Worm (Caenorhabditis elegans) whole organism, young adult: ENCODE measurements around the gene ints-5.

Experiments
- F33H1.4 ChIP-seq: fragments of 200-800 bp; sonication (Bioruptor generic); IDR thresholded peaks from 2 replicates; pipeline ENCODE4 v1.3.6; 2022; ENCODE audit warnings: missing genetic modification reagents, missing genetic modification characterization, missing compliant biosample characterization
- F37B4.10 ChIP-seq: fragments of 200-800 bp; sonication (Bioruptor generic); IDR thresholded peaks from 2 replicates; pipeline ENCODE4 v1.3.6; 2022; ENCODE audit warnings: missing genetic modification characterization, missing compliant biosample characterization
- F39B2.1 ChIP-seq: fragments of 200-800 bp; sonication (Bioruptor generic); IDR thresholded peaks from 2 replicates; pipeline ENCODE4 v1.3.6; 2022; ENCODE audit warnings: missing genetic modification reagents, missing genetic modification characterization, missing compliant biosample characterization
- F49E8.2 ChIP-seq: sonication (generic microtip); optimal IDR thresholded peaks from 3 replicates; lab custom pipeline; 2017; ENCODE audit warnings: missing genetic modification characterization, mild to moderate bottlenecking, missing compliant biosample characterization, antibody characterized with exemption, moderate library complexity; ENCODE audit not compliant: insufficient read depth
- F52B5.7 ChIP-seq: sonication (generic microtip); optimal IDR thresholded peaks from 2 replicates; lab custom pipeline; 2016; ENCODE audit warnings: mild to moderate bottlenecking, missing genetic modification characterization, missing compliant biosample characterization
- K11D2.4 ChIP-seq: fragments of 200-800 bp; sonication (Bioruptor generic); IDR thresholded peaks from 2 replicates; pipeline ENCODE4 v1.3.6; 2022; ENCODE audit warnings: missing genetic modification reagents, missing genetic modification characterization, missing compliant biosample characterization
- T26A5.8 ChIP-seq: sonication (generic microtip); optimal IDR thresholded peaks from 2 replicates; lab custom pipeline; 2016; ENCODE audit warnings: missing genetic modification characterization, missing compliant biosample characterization
- Y53G8AR.9 ChIP-seq: fragments of 200-800 bp; sonication (Bioruptor generic); conservative IDR thresholded peaks from 2 replicates; pipeline ENCODE4 v1.3.6; 2022; ENCODE audit warnings: missing genetic modification reagents, missing genetic modification characterization, missing compliant biosample characterization
- Y67H2A.10 ChIP-seq: fragments of 200-800 bp; sonication (Bioruptor generic); conservative IDR thresholded peaks from 2 replicates; pipeline ENCODE4 v1.3.6; 2022; ENCODE audit warnings: missing genetic modification reagents, missing genetic modification characterization, missing compliant biosample characterization
- Y79H2A.3 ChIP-seq: fragments of 200-800 bp; sonication (Bioruptor generic); conservative IDR thresholded peaks from 2 replicates; pipeline ENCODE4 v1.3.6; 2022; ENCODE audit warnings: missing genetic modification reagents, missing genetic modification characterization, missing compliant biosample characterization
- atf-7 ChIP-seq: sonication (generic microtip); optimal IDR thresholded peaks from 2 replicates; lab custom pipeline; 2017; ENCODE audit warnings: mild to moderate bottlenecking, missing genetic modification characterization, missing compliant biosample characterization
- attf-3 ChIP-seq: fragments of 200-800 bp; sonication (Bioruptor generic); conservative IDR thresholded peaks from 2 replicates; pipeline ENCODE4 v1.3.6; 2022; ENCODE audit warnings: missing genetic modification reagents, missing genetic modification characterization, missing compliant biosample characterization
- attf-5 ChIP-seq: fragments of 200-800 bp; sonication (Bioruptor generic); optimal IDR thresholded peaks from 2 replicates; lab custom pipeline; 2018; ENCODE audit warnings: mild to moderate bottlenecking, missing genetic modification characterization, missing compliant biosample characterization
- bed-1 ChIP-seq: fragments of 200-800 bp; sonication (Bioruptor generic); IDR thresholded peaks from 2 replicates; pipeline ENCODE4 v1.3.6; 2022; ENCODE audit warnings: missing genetic modification reagents, missing genetic modification characterization, missing compliant biosample characterization
- ceh-79 ChIP-seq: sonication (generic microtip); optimal IDR thresholded peaks from 2 replicates; lab custom pipeline; 2017; ENCODE audit warnings: mild to moderate bottlenecking, missing genetic modification characterization, missing compliant biosample characterization
- chd-7 ChIP-seq: sonication (generic microtip); optimal IDR thresholded peaks from 2 replicates; lab custom pipeline; 2016; ENCODE audit warnings: mild to moderate bottlenecking, missing genetic modification characterization, moderate library complexity, missing compliant biosample characterization
- egl-44 ChIP-seq: fragments of 200-800 bp; sonication (Bioruptor generic); IDR thresholded peaks from 2 replicates; pipeline ENCODE4 v1.3.6; 2022; ENCODE audit warnings: missing genetic modification reagents, missing genetic modification characterization, missing compliant biosample characterization
- fkh-3 ChIP-seq: sonication (generic microtip); optimal IDR thresholded peaks from 2 replicates; lab custom pipeline; 2016; ENCODE audit warnings: mild to moderate bottlenecking, missing genetic modification characterization, missing compliant biosample characterization
- hsf-1 ChIP-seq: fragments of 200-800 bp; sonication (Bioruptor generic); IDR thresholded peaks from 2 replicates; pipeline ENCODE4 v1.3.6; 2022; ENCODE audit warnings: missing genetic modification reagents, missing genetic modification characterization, missing compliant biosample characterization
- lag-1 ChIP-seq: fragments of 200-800 bp; sonication (Bioruptor generic); IDR thresholded peaks from 2 replicates; pipeline ENCODE4 v1.3.6; 2022; ENCODE audit warnings: missing genetic modification reagents, missing genetic modification characterization, missing compliant biosample characterization
- let-526 ChIP-seq: fragments of 200-800 bp; sonication (Bioruptor generic); IDR thresholded peaks from 2 replicates; pipeline ENCODE4 v1.3.6; 2022; ENCODE audit warnings: missing genetic modification reagents, missing genetic modification characterization, missing compliant biosample characterization
- lir-1 ChIP-seq: fragments of 200-800 bp; sonication (Bioruptor generic); conservative IDR thresholded peaks from 2 replicates; pipeline ENCODE4 v1.3.6; 2022; ENCODE audit warnings: missing genetic modification reagents, missing genetic modification characterization, missing compliant biosample characterization
- lsy-27 ChIP-seq: sonication (generic microtip); optimal IDR thresholded peaks from 2 replicates; lab custom pipeline; 2017; ENCODE audit warnings: missing genetic modification characterization, mild to moderate bottlenecking, missing compliant biosample characterization, antibody characterized with exemption, missing genotype, borderline replicate concordance; ENCODE audit not compliant: insufficient read depth
- madf-3 ChIP-seq: fragments of 200-800 bp; sonication (Bioruptor generic); IDR thresholded peaks from 2 replicates; pipeline ENCODE4 v1.3.6; 2022; ENCODE audit warnings: missing genetic modification reagents, missing genetic modification characterization, missing compliant biosample characterization
- mcd-1 ChIP-seq: fragments of 200-800 bp; sonication (Bioruptor generic); IDR thresholded peaks from 2 replicates; pipeline ENCODE4 v1.3.6; 2022; ENCODE audit warnings: missing genetic modification reagents, missing genetic modification characterization, missing compliant biosample characterization
- nfya-1 ChIP-seq: sonication (generic microtip); optimal IDR thresholded peaks from 2 replicates; lab custom pipeline; 2017; ENCODE audit warnings: antibody characterized with exemption, missing compliant biosample characterization, missing genetic modification characterization, borderline replicate concordance; ENCODE audit not compliant: insufficient read depth
- nfyb-1 ChIP-seq: fragments of 200-800 bp; sonication (Bioruptor generic); IDR thresholded peaks from 2 replicates; pipeline ENCODE4 v1.3.6; 2022; ENCODE audit warnings: missing genetic modification reagents, missing genetic modification characterization, missing compliant biosample characterization
- nhr-120 ChIP-seq: fragments of 200-800 bp; sonication (Bioruptor generic); IDR thresholded peaks from 2 replicates; pipeline ENCODE4 v1.3.6; 2022; ENCODE audit warnings: missing genetic modification characterization, missing compliant biosample characterization
- nhr-27 ChIP-seq: fragments of 200-800 bp; sonication (Bioruptor generic); optimal IDR thresholded peaks from 2 replicates; lab custom pipeline; 2018; ENCODE audit warnings: mild to moderate bottlenecking, missing genetic modification characterization, moderate library complexity, missing compliant biosample characterization
- pbrm-1 ChIP-seq: fragments of 200-800 bp; sonication (Bioruptor generic); IDR thresholded peaks from 2 replicates; pipeline ENCODE4 v1.3.6; 2022; ENCODE audit warnings: missing genetic modification reagents, missing genetic modification characterization, missing compliant biosample characterization
- pha-4 ChIP-seq: fragments of 150-350 bp; sonication (generic microtip); optimal IDR thresholded peaks from 2 replicates; lab custom pipeline; 2014; ENCODE audit warnings: missing biosample characterization, missing genetic modification reagents, missing genetic modification characterization
- rec-8 ChIP-seq, 2 experiments: sonication (generic microtip); optimal IDR thresholded peaks; 2 replicates each; lab custom pipeline; 2016; ENCODE audit warnings: mild to moderate bottlenecking in 2 of 2, missing genetic modification characterization in 2 of 2, missing genetic modification reagents in 2 of 2, missing genotype in 2 of 2, missing biosample characterization in 1 of 2, missing compliant biosample characterization in 1 of 2, moderate library complexity in 1 of 2
- repo-1 ChIP-seq: sonication (generic microtip); optimal IDR thresholded peaks from 2 replicates; lab custom pipeline; 2017; ENCODE audit warnings: mild to moderate bottlenecking, missing genetic modification characterization, missing compliant biosample characterization
- rpc-1 ChIP-seq, 2 experiments: fragments of 150-350 bp in 1 of 2; sonication (generic microtip) in 1 of 2; optimal IDR thresholded peaks; 2 replicates each; lab custom pipeline; 2014 to 2018; ENCODE audit warnings: missing biosample characterization in 1 of 2, missing genetic modification characterization in 1 of 2, missing genetic modification reagents in 1 of 2, missing genotype in 1 of 2
- snpc-1.3 ChIP-seq: sonication (generic microtip); optimal IDR thresholded peaks from 2 replicates; lab custom pipeline; 2017; ENCODE audit warnings: missing genetic modification characterization, mild to moderate bottlenecking, missing compliant biosample characterization, antibody characterized with exemption, moderate library complexity, missing genotype, missing genetic modification reagents; ENCODE audit not compliant: insufficient read depth
- snpc-4 ChIP-seq, 5 experiments: fragments of 150-350 bp in 1 of 5; sonication (generic microtip) in 4 of 5; optimal IDR thresholded peaks; 2 replicates each; lab custom pipeline; 2014 to 2018; ENCODE audit warnings: missing genetic modification characterization in 5 of 5, missing biosample characterization in 3 of 5, antibody characterized with exemption in 2 of 5, mild to moderate bottlenecking in 2 of 5, missing compliant biosample characterization in 2 of 5, missing genotype in 2 of 5, moderate library complexity in 2 of 5, missing genetic modification reagents in 1 of 5
- sptf-2 ChIP-seq: fragments of 200-800 bp; sonication (Bioruptor generic); optimal IDR thresholded peaks from 2 replicates; lab custom pipeline; 2018; ENCODE audit warnings: mild to moderate bottlenecking, missing genetic modification characterization, missing compliant biosample characterization
- tbp1 ChIP-seq: fragments of 200-800 bp; sonication (Bioruptor generic); optimal IDR thresholded peaks from 2 replicates; lab custom pipeline; 2018; ENCODE audit warnings: mild to moderate bottlenecking, missing genetic modification characterization, missing compliant biosample characterization
- zim-3 ChIP-seq: sonication (generic microtip); optimal IDR thresholded peaks from 2 replicates; lab custom pipeline; 2017; ENCODE audit warnings: mild to moderate bottlenecking, missing genetic modification characterization, moderate library complexity, missing compliant biosample characterization
- ztf-22 ChIP-seq: fragments of 200-800 bp; sonication (Bioruptor generic); optimal IDR thresholded peaks from 2 replicates; lab custom pipeline; 2018; ENCODE audit warnings: mild to moderate bottlenecking, missing genetic modification characterization, moderate library complexity, missing compliant biosample characterization
- ztf-28 ChIP-seq: fragments of 200-800 bp; sonication (Bioruptor generic); IDR thresholded peaks from 2 replicates; pipeline ENCODE4 v1.3.6; 2022; ENCODE audit warnings: missing genetic modification reagents, missing genetic modification characterization, missing compliant biosample characterization
- ztf-6 ChIP-seq: fragments of 200-800 bp; sonication (Bioruptor generic); IDR thresholded peaks from 2 replicates; pipeline ENCODE4 v1.3.6; 2022; ENCODE audit warnings: missing genetic modification reagents, missing genetic modification characterization, missing compliant biosample characterization

Gene ints-5

DNA sequence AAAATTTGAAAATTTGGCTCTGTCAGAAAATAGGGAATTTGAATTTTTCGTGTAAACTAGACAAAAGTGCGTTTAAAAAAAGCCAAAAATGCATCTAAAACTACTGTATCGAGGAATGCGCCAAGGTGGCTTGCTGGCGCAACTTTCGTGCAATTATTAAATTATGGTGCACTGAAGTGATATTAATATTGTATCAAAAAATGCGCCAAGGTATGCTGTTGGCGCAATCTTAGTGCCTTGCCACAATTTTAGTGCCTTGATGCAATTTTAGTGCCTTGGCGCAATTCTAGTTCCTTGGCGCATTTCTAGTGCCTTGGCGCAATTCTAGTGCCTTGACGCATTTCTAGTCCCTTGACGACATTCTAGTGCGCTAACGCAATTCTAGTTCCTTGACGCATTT, 41.3 kb downstream of the ints-5 start (continued):
- TF ChIP-seq F37B4.10 (GFP tag; lab: Robert Waterston, UW), result no peak
- no peak for TF ChIP-seq nhr-120 (GFP tag; lab: Robert Waterston, UW)
- TF ChIP-seq attf-5 (GFP tag; lab: Kevin White, UChicago), result no peak
- TF ChIP-seq nhr-27, result no peak
- no peak for TF ChIP-seq Y67H2A.10 (GFP tag; lab: Robert Waterston, UW)
- TF ChIP-seq ceh-79 (tag; lab: Kevin White, UChicago), result peak; percentile 28
- no peak for TF ChIP-seq sptf-2 (GFP tag; lab: Kevin White, UChicago)
- TF ChIP-seq egl-44 (GFP tag; lab: Robert Waterston, UW), result no peak
- TF ChIP-seq hsf-1 (GFP tag; lab: Robert Waterston, UW), result no peak
- no peak for TF ChIP-seq lir-1 (GFP tag; lab: Robert Waterston, UW)
- no peak for TF ChIP-seq tbp1 (GFP tag; lab: Kevin White, UChicago)
- no peak for TF ChIP-seq lsy-27 (tag; lab: Kevin White, UChicago)
- no peak for TF ChIP-seq ztf-6
- no peak for TF ChIP-seq pha-4 (tag; lab: Kevin White, UChicago)
- no peak for TF ChIP-seq nfya-1
- no peak for TF ChIP-seq K11D2.4
- no peak for TF ChIP-seq rec-8 (tag; optimal IDR thresholded peaks at IDR 0.05; lab: Kevin White, UChicago)
- no peak for TF ChIP-seq rpc-1 (optimal IDR thresholded peaks at IDR 0.05; lab: Kevin White, UChicago)
- no peak for TF ChIP-seq rpc-1 (tag; optimal IDR thresholded peaks at IDR 0.05; lab: Kevin White, UChicago)
- TF ChIP-seq F49E8.2 (tag; lab: Kevin White, UChicago), result no peak
- no peak for TF ChIP-seq snpc-4 (GFP tag; optimal IDR thresholded peaks at IDR 0.05; lab: Kevin White, UChicago)
- TF ChIP-seq snpc-4 (tag; optimal IDR thresholded peaks at IDR 0.05; lab: Kevin White, UChicago), result no peak
- peak; percentile 24 for TF ChIP-seq fkh-3
- no peak for TF ChIP-seq T26A5.8
- 0 out of 2 replicates have a peak, but pooled peaks have one; percentile 36 for TF ChIP-seq nfyb-1 (GFP tag; lab: Robert Waterston, UW)
- no peak for TF ChIP-seq bed-1 (GFP tag; lab: Robert Waterston, UW)
- TF ChIP-seq let-526 (GFP tag; lab: Robert Waterston, UW), result no peak
- peak; percentile 56; the same call in 1 of the 2 replicates for TF ChIP-seq Y53G8AR.9 (GFP tag; lab: Robert Waterston, UW)
- no peak for TF ChIP-seq F39B2.1
- no peak for TF ChIP-seq snpc-1.3
- TF ChIP-seq ztf-28 (GFP tag; lab: Robert Waterston, UW), result no peak
- TF ChIP-seq repo-1 (tag; lab: Kevin White, UChicago), result peak; percentile 58
- no peak for TF ChIP-seq Y79H2A.3 (GFP tag; lab: Robert Waterston, UW)
- TF ChIP-seq F33H1.4, result no peak

DNA sequence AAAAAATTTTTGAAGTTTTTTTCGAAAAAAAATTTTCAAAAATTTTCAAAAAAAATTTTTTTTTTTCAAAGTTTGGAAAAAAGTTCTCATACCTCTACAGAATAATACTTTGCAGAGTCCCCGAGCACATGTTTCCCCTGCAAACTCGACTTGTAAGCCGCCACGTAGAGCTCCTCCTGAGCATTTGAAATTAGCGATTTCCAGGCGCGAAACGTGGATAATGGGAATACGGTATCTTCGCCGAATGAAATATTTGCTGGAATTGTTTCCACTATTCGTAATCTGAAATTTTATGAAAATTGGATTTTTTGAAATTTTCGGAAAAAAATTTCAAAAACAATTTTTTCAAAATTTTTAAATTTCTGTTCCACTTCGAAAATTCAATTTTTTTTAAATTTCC, 42.4 kb downstream of the ints-5 start:
- peak; percentile 23 for TF ChIP-seq chd-7 (tag; lab: Kevin White, UChicago)
- TF ChIP-seq F52B5.7 (tag; lab: Kevin White, UChicago), result peak; percentile 4
- no peak for TF ChIP-seq Y67H2A.10 (GFP tag; lab: Robert Waterston, UW)
- no peak for TF ChIP-seq F49E8.2 (tag; lab: Kevin White, UChicago)
- no peak for TF ChIP-seq lag-1 (GFP tag; lab: Robert Waterston, UW)
- TF ChIP-seq ztf-22 (GFP tag; lab: Kevin White, UChicago), result no peak
- no peak for TF ChIP-seq zim-3 (tag; lab: Kevin White, UChicago)
- 0 out of 2 replicates have a peak, but pooled peaks have one; percentile 15 for TF ChIP-seq madf-3 (GFP tag; lab: Robert Waterston, UW)
- TF ChIP-seq atf-7 (tag; lab: Kevin White, UChicago), result peak; percentile 63
- peak; percentile 26; the same call in 1 of the 2 replicates for TF ChIP-seq pbrm-1 (GFP tag; lab: Robert Waterston, UW)
- TF ChIP-seq mcd-1 (GFP tag; lab: Robert Waterston, UW), result no peak
- 0 out of 2 replicates have a peak, but pooled peaks have one; percentile 56 for TF ChIP-seq Y53G8AR.9 (GFP tag; lab: Robert Waterston, UW)
- no peak for TF ChIP-seq attf-3
